Fruit fly (Drosophila melanogaster): Measurements from ENCODE around the gene Srp68.

DNA sequence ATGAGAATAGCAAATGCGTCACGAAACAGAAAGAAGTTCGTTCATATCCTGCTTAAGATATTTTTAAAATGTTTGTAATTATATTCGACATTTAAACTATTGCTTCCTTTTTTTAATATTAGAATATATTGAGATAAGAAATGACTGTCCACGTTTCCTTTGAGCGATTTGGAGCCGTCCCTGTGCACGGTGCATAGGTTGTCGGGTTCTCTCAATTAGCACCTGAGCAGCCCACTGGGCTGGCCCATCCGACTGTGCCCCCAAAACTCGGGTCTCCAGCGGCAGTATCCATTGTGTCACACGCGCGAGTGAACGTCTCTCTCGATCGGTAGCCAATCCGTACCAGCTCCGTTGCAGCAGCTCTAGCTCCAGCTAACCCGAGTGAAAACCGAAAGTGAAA lies 16.3 kb upstream of the Srp68 start, which contains the start of gene CG13313:
- TF ChIP-seq Myc (optimal IDR thresholded peaks at IDR 0.05) (no peak), h (optimal IDR thresholded peaks at IDR 0.05) (no peak), Sin3A (optimal IDR thresholded peaks at IDR 0.05) (no peak)
